Worm (Caenorhabditis elegans) whole organism, L1 larva: ENCODE measurements around the gene mfn-1.
A peak's percentile ranks its signal among the peaks of the same experiment; 100 is the strongest.

Source experiments
- C04F5.9 ChIP-seq: sonication (generic microtip); optimal IDR thresholded peaks from 2 replicates; lab custom pipeline; 2016; ENCODE audit warnings: missing genetic modification characterization, missing compliant biosample characterization
- aha-1 ChIP-seq: fragments of 150-350 bp; optimal IDR thresholded peaks from 2 replicates; lab custom pipeline; 2014; ENCODE audit warnings: missing biosample characterization, missing genetic modification characterization
- ceh-8 ChIP-seq: fragments of 200-800 bp; sonication (Bioruptor generic); optimal IDR thresholded peaks from 2 replicates; lab custom pipeline; 2018; ENCODE audit warnings: mild to moderate bottlenecking, missing genetic modification characterization, moderate library complexity, missing compliant biosample characterization
- ceh-82 ChIP-seq, 3 experiments: fragments of 150-350 bp in 1 of 3; sonication (generic microtip) in 2 of 3; optimal IDR thresholded peaks; 2 replicates each; lab custom pipeline; 2014 to 2017; ENCODE audit warnings: missing biosample characterization in 3 of 3, missing genetic modification characterization in 3 of 3
- ceh-90 ChIP-seq: sonication (generic microtip); optimal IDR thresholded peaks from 2 replicates; lab custom pipeline; 2016; ENCODE audit warnings: missing genetic modification characterization, missing compliant biosample characterization
- ces-1 ChIP-seq: fragments of 150-350 bp; optimal IDR thresholded peaks from 2 replicates; lab custom pipeline; 2014; ENCODE audit warnings: missing biosample characterization, missing genetic modification reagents, missing genetic modification characterization
- dpl-1 ChIP-seq, 3 experiments: fragments of 150-350 bp in 2 of 3; sonication (generic microtip) in 1 of 3; optimal IDR thresholded peaks; 2 replicates each; lab custom pipeline; 2014 to 2017; ENCODE audit warnings: missing biosample characterization in 3 of 3, missing genetic modification characterization in 3 of 3, missing genetic modification reagents in 3 of 3
- dsc-1 ChIP-seq: sonication (generic microtip); optimal IDR thresholded peaks from 2 replicates; lab custom pipeline; 2016; ENCODE audit warnings: mild to moderate bottlenecking, missing genetic modification characterization, missing compliant biosample characterization
- efl-3 ChIP-seq: fragments of 200-800 bp; sonication (Bioruptor generic); optimal IDR thresholded peaks from 2 replicates; lab custom pipeline; 2018; ENCODE audit warnings: mild to moderate bottlenecking, missing genetic modification characterization, missing compliant biosample characterization
- egl-13 ChIP-seq: sonication (generic microtip); optimal IDR thresholded peaks from 2 replicates; lab custom pipeline; 2016; ENCODE audit warnings: missing genotype, missing genetic modification reagents, missing genetic modification characterization, missing compliant biosample characterization
- elt-2 ChIP-seq: sonication (generic microtip); optimal IDR thresholded peaks from 2 replicates; lab custom pipeline; 2016; ENCODE audit warnings: missing genetic modification characterization, mild to moderate bottlenecking, inconsistent platforms, missing compliant biosample characterization, missing genetic modification reagents
- elt-3 ChIP-seq, 6 experiments: fragments of 150-350 bp in 1 of 6; sonication (generic microtip); optimal IDR thresholded peaks; 2 replicates each; lab custom pipeline; 2017 to 2018; ENCODE audit warnings: missing biosample characterization in 6 of 6, missing genetic modification characterization in 6 of 6, inconsistent platforms in 1 of 6
- fkh-4 ChIP-seq: sonication (generic microtip); optimal IDR thresholded peaks from 2 replicates; lab custom pipeline; 2016; ENCODE audit warnings: missing compliant biosample characterization, missing genetic modification characterization, borderline replicate concordance
- fos-1 ChIP-seq: fragments of 150-350 bp; optimal IDR thresholded peaks from 2 replicates; lab custom pipeline; 2014; ENCODE audit warnings: missing biosample characterization, missing genetic modification characterization
- grh-1 ChIP-seq: fragments of 200-800 bp; sonication (Bioruptor generic); IDR thresholded peaks from 2 replicates; pipeline ENCODE4 v1.3.6; 2022; ENCODE audit warnings: missing genetic modification reagents, missing genetic modification characterization, missing compliant biosample characterization
- hlh-17 ChIP-seq: fragments of 200-800 bp; sonication (Bioruptor generic); optimal IDR thresholded peaks from 2 replicates; lab custom pipeline; 2018; ENCODE audit warnings: missing genetic modification characterization, mild to moderate bottlenecking, missing compliant biosample characterization, moderate library complexity, borderline replicate concordance
- hlh-4 ChIP-seq: sonication (generic microtip); optimal IDR thresholded peaks from 2 replicates; lab custom pipeline; 2016; ENCODE audit warnings: mild to moderate bottlenecking, missing genetic modification characterization, missing compliant biosample characterization
- hpl-2 ChIP-seq: fragments of 150-350 bp; optimal IDR thresholded peaks from 2 replicates; lab custom pipeline; 2014; ENCODE audit warnings: missing biosample characterization, missing genetic modification reagents, missing genetic modification characterization
- irx-1 ChIP-seq: sonication (generic microtip); optimal IDR thresholded peaks from 2 replicates; lab custom pipeline; 2016; ENCODE audit warnings: missing genetic modification characterization, missing compliant biosample characterization
- isw-1 ChIP-seq: fragments of 200-800 bp; sonication (Bioruptor generic); IDR thresholded peaks from 2 replicates; pipeline ENCODE4 v1.3.6; 2022; ENCODE audit warnings: missing genetic modification characterization, missing compliant biosample characterization
- jun-1 ChIP-seq: fragments of 150-350 bp; optimal IDR thresholded peaks from 2 replicates; lab custom pipeline; 2014; ENCODE audit warnings: missing biosample characterization, missing genetic modification reagents, missing genetic modification characterization
- lin-13 ChIP-seq: fragments of 150-350 bp; optimal IDR thresholded peaks from 2 replicates; lab custom pipeline; 2014; ENCODE audit warnings: missing biosample characterization, missing genetic modification reagents, missing genetic modification characterization
- lin-14 ChIP-seq: fragments of 200-800 bp; sonication (Bioruptor generic); optimal IDR thresholded peaks from 2 replicates; lab custom pipeline; 2018; ENCODE audit warnings: mild to moderate bottlenecking, missing genetic modification characterization, moderate library complexity, missing compliant biosample characterization
- lin-15B ChIP-seq: fragments of 150-350 bp; sonication (generic microtip); optimal IDR thresholded peaks from 3 replicates; lab custom pipeline; 2014; ENCODE audit warnings: missing biosample characterization, missing genetic modification characterization
- lin-35 ChIP-seq, 2 experiments: fragments of 150-350 bp; optimal IDR thresholded peaks; 2 replicates each; lab custom pipeline; 2014; ENCODE audit warnings: missing biosample characterization in 2 of 2, missing genetic modification characterization in 2 of 2, missing genetic modification reagents in 2 of 2
- lin-39 ChIP-seq: fragments of 150-350 bp; optimal IDR thresholded peaks from 2 replicates; lab custom pipeline; 2014; ENCODE audit warnings: missing biosample characterization, missing genetic modification reagents, missing genetic modification characterization
- mdl-1 ChIP-seq, 2 experiments: fragments of 150-350 bp; optimal IDR thresholded peaks; 2 replicates each; lab custom pipeline; 2014 to 2017; ENCODE audit warnings: missing biosample characterization in 2 of 2, missing genetic modification characterization in 2 of 2, inconsistent platforms in 1 of 2
- mep-1 ChIP-seq: fragments of 150-350 bp; optimal IDR thresholded peaks from 2 replicates; lab custom pipeline; 2014; ENCODE audit warnings: missing biosample characterization, missing genetic modification characterization
- nhr-12 ChIP-seq: sonication (generic microtip); optimal IDR thresholded peaks from 2 replicates; lab custom pipeline; 2017; ENCODE audit warnings: missing biosample characterization, missing genetic modification characterization
- nhr-19 ChIP-seq: fragments of 200-800 bp; sonication (Bioruptor generic); conservative IDR thresholded peaks from 2 replicates; pipeline ENCODE4 v1.3.6; 2022; ENCODE audit warnings: missing genetic modification characterization, missing compliant biosample characterization
- nhr-20 ChIP-seq: sonication (generic microtip); optimal IDR thresholded peaks from 2 replicates; lab custom pipeline; 2016; ENCODE audit warnings: mild to moderate bottlenecking, missing genetic modification characterization, missing compliant biosample characterization
- nhr-47 ChIP-seq: sonication (generic microtip); optimal IDR thresholded peaks from 2 replicates; lab custom pipeline; 2016; ENCODE audit warnings: mild to moderate bottlenecking, missing genetic modification characterization, moderate library complexity, missing compliant biosample characterization
- nhr-71 ChIP-seq: sonication (generic microtip); optimal IDR thresholded peaks from 2 replicates; lab custom pipeline; 2016; ENCODE audit warnings: mild to moderate bottlenecking, missing genetic modification characterization, moderate library complexity, missing compliant biosample characterization
- nhr-77 ChIP-seq: fragments of 150-350 bp; optimal IDR thresholded peaks from 2 replicates; lab custom pipeline; 2014; ENCODE audit warnings: missing biosample characterization, missing genetic modification characterization
- nhr-84 ChIP-seq: sonication (generic microtip); optimal IDR thresholded peaks from 2 replicates; lab custom pipeline; 2017; ENCODE audit warnings: missing biosample characterization, missing genetic modification characterization
- pag-3 ChIP-seq: sonication (generic microtip); optimal IDR thresholded peaks from 2 replicates; lab custom pipeline; 2017; ENCODE audit warnings: missing genetic modification characterization, mild to moderate bottlenecking, missing compliant biosample characterization, antibody characterized with exemption, borderline replicate concordance; ENCODE audit not compliant: insufficient read depth
- snpc-4 ChIP-seq: fragments of 150-350 bp; optimal IDR thresholded peaks from 2 replicates; lab custom pipeline; 2014; ENCODE audit warnings: missing biosample characterization, missing genetic modification characterization
- snu-23 ChIP-seq: sonication (generic microtip); optimal IDR thresholded peaks from 2 replicates; lab custom pipeline; 2016; ENCODE audit warnings: missing genetic modification characterization, missing compliant biosample characterization
- sox-4 ChIP-seq: sonication (generic microtip); optimal IDR thresholded peaks from 2 replicates; lab custom pipeline; 2016; ENCODE audit warnings: missing genetic modification characterization, missing compliant biosample characterization
- unc-130 ChIP-seq: fragments of 150-350 bp; optimal IDR thresholded peaks from 2 replicates; lab custom pipeline; 2017; ENCODE audit warnings: missing biosample characterization, missing genetic modification characterization, inconsistent platforms
- unc-30 ChIP-seq: sonication (generic microtip); optimal IDR thresholded peaks from 2 replicates; lab custom pipeline; 2017; ENCODE audit warnings: missing biosample characterization, missing genetic modification characterization
- unc-86 ChIP-seq: sonication (generic microtip); optimal IDR thresholded peaks from 2 replicates; lab custom pipeline; 2016; ENCODE audit warnings: missing genetic modification characterization, missing compliant biosample characterization
- vab-15 ChIP-seq: sonication (generic microtip); optimal IDR thresholded peaks from 2 replicates; lab custom pipeline; 2017; ENCODE audit warnings: missing genotype, mild to moderate bottlenecking, missing genetic modification characterization, missing compliant biosample characterization
- xbp-1 ChIP-seq: sonication (generic microtip); optimal IDR thresholded peaks from 2 replicates; lab custom pipeline; 2016; ENCODE audit warnings: missing genetic modification characterization, missing compliant biosample characterization
- zag-1 ChIP-seq: fragments of 150-350 bp; optimal IDR thresholded peaks from 2 replicates; lab custom pipeline; 2014; ENCODE audit warnings: missing biosample characterization, missing genetic modification characterization
- zip-4 ChIP-seq: fragments of 200-800 bp; sonication (Bioruptor generic); optimal IDR thresholded peaks from 2 replicates; lab custom pipeline; 2018; ENCODE audit warnings: mild to moderate bottlenecking, missing genetic modification characterization, moderate library complexity, missing compliant biosample characterization

mfn-1 gene

ce11 chrII:11453025-11453424 is 18.8 kb downstream of the mfn-1 start, which contains the start of gene rsp-1 (continued):
- TF ChIP-seq pag-3 (tag; lab: Kevin White, UChicago) (no peak), efl-3 (GFP tag; lab: Kevin White, UChicago) (no peak), hlh-4 (tag; lab: Kevin White, UChicago) (no peak), lin-35 (GFP tag; optimal IDR thresholded peaks at IDR 0.05; lab: Kevin White, UChicago) (peak; percentile 90 to 94), ceh-8 (peak; percentile 55), nhr-77 (tag; lab: Kevin White, UChicago) (peak; percentile 78), zip-4 (GFP tag; lab: Kevin White, UChicago) (peak; percentile 74), unc-130 (tag; lab: Kevin White, UChicago) (peak; percentile 91), ceh-90 (tag; lab: Kevin White, UChicago) (no peak), nhr-71 (tag; lab: Kevin White, UChicago) (peak; percentile 93), C04F5.9 (peak; percentile 82), isw-1 (GFP tag; lab: Robert Waterston, UW) (peak; percentile 87), mdl-1 (tag; optimal IDR thresholded peaks at IDR 0.05; lab: Kevin White, UChicago) (peak in 1 of 2 experiments; percentile 85), lin-39 (peak; percentile 42), lin-14 (peak; percentile 89), snpc-4 (tag; lab: Kevin White, UChicago) (peak; percentile 81), xbp-1 (tag; lab: Kevin White, UChicago) (peak; percentile 90), aha-1 (tag; lab: Kevin White, UChicago) (peak; percentile 17), mep-1 (tag; lab: Kevin White, UChicago) (peak; percentile 84), nhr-47 (peak; percentile 91), dpl-1 (GFP tag; optimal IDR thresholded peaks at IDR 0.05; lab: Kevin White, UChicago) (peak; percentile 84 to 88 (median 87)), nhr-19 (GFP tag; lab: Robert Waterston, UW) (peak; percentile 90), lin-13 (GFP tag; lab: Kevin White, UChicago) (peak; percentile 89), nhr-84 (tag; lab: Kevin White, UChicago) (no peak), nhr-20 (tag; lab: Kevin White, UChicago) (peak; percentile 94), dsc-1 (tag; lab: Kevin White, UChicago) (peak; percentile 89), unc-86 (peak; percentile 83), hpl-2 (GFP tag; lab: Kevin White, UChicago) (peak; percentile 80), zag-1 (tag; lab: Kevin White, UChicago) (no peak), snu-23 (GFP tag; lab: Kevin White, UChicago) (peak; percentile 94), fkh-4 (tag; lab: Kevin White, UChicago) (peak; percentile 29), sox-4 (tag; lab: Kevin White, UChicago) (peak; percentile 45), egl-13 (tag; lab: Kevin White, UChicago) (peak; percentile 49), ceh-82 (tag; optimal IDR thresholded peaks at IDR 0.05; lab: Kevin White, UChicago) (peak; percentile 92 to 95 (median 94)), elt-2 (tag; lab: Kevin White, UChicago) (peak; percentile 76), vab-15 (tag; lab: Kevin White, UChicago) (peak; percentile 67), grh-1 (GFP tag; lab: Robert Waterston, UW) (peak; percentile 80), irx-1 (tag; lab: Kevin White, UChicago) (peak; percentile 76), elt-3 (tag; optimal IDR thresholded peaks at IDR 0.05; lab: Kevin White, UChicago) (peak in 4 of 6 experiments; percentile 24 to 96 (median 67)), unc-30 (no peak)
- TF ChIP-seq, all 84 proteins: peak for 57

ce11 chrII:11452498-11453005 is 19.3 kb downstream of the mfn-1 start, which contains the start of gene rsp-2:
Gene rsp-2, minus strand, starts transcription at chrII:11452955.
- no peak for TF ChIP-seq lin-13 (GFP tag; lab: Kevin White, UChicago)
- TF ChIP-seq dsc-1 (tag; lab: Kevin White, UChicago), result no peak
- TF ChIP-seq nhr-12, result no peak
- no peak for TF ChIP-seq lin-15B (tag; lab: Kevin White, UChicago)
- no peak for TF ChIP-seq fkh-4 (tag; lab: Kevin White, UChicago)
- TF ChIP-seq snpc-4 (tag; lab: Kevin White, UChicago), result no peak
- no peak for TF ChIP-seq jun-1 (tag; lab: Kevin White, UChicago)
- TF ChIP-seq fos-1 (tag; lab: Kevin White, UChicago), result no peak
- no peak for TF ChIP-seq hlh-17 (GFP tag; lab: Kevin White, UChicago)
- TF ChIP-seq ces-1 (GFP tag; lab: Kevin White, UChicago), result no peak
